Worm (Caenorhabditis elegans): Measurements from ENCODE around the gene elo-7.

elo-7 gene

DNA sequence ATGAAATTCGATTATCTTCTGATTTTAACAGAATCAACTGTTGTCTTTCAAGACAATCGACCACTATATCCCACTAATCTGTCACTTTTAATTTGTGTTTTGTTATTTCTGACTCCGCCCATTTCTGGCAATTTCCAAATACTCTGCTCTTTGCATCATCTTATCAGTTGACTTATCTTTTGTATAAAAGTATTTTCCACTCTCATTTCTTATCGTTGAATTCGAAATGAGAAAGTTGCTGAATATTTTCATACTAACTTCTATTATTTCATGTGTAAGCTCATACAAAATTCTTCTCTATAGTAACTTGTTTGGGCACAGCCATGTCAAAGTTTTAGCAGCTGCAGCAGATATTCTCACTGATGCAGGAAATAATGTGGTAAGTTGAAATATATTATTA lies 29.6 kb upstream of the elo-7 start, which contains the start of gene ugt-21:
Gene ugt-21, plus strand, starts transcription at position 212 of the 400 bp plus-strand sequence.
- TF ChIP-seq unc-39 (tag; optimal IDR thresholded peaks at IDR 0.05) (no peak), lin-32 (GFP tag; optimal IDR thresholded peaks at IDR 0.05) (no peak), mab-5 (tag; optimal IDR thresholded peaks at IDR 0.05) (no peak), nhr-2 (tag; optimal IDR thresholded peaks at IDR 0.05) (no peak), cnd-1 (tag; optimal IDR thresholded peaks at IDR 0.05) (no peak), sem-2 (GFP tag; optimal IDR thresholded peaks at IDR 0.05) (no peak), tbx-8 (GFP tag; optimal IDR thresholded peaks at IDR 0.05) (no peak), unc-62 (GFP tag; optimal IDR thresholded peaks at IDR 0.05) (no peak), elt-1 (tag; optimal IDR thresholded peaks at IDR 0.05; ENCODE audit: borderline replicate concordance, insufficient read depth) (no peak), mep-1 (tag; optimal IDR thresholded peaks at IDR 0.05) (no peak), zip-8 (tag; optimal IDR thresholded peaks at IDR 0.05) (no peak), nhr-76 (tag; optimal IDR thresholded peaks at IDR 0.05) (no peak), drap-1 (GFP tag; optimal IDR thresholded peaks at IDR 0.05) (no peak), hlh-1 (tag; optimal IDR thresholded peaks at IDR 0.05) (no peak)

DNA sequence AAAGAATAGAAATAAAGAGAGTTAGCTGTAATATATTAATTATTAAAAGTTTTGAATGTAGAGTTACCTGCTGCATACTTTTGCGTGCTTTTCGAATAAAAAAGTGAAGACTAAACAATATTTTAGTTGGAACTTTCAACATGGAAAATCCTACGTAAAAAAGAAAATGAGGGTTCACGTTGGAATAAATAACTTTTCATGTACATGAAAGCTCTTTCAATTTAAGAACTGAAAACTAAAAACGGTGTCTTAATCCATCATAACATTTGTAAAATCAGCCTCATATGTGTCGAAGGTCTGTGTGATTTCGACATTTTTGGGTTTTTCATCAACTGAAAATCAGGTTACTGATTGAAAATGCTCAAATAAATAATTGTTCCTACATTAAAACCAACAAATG lies 23.5 kb upstream of the elo-7 start, which contains the start of gene ttr-9:
Gene ttr-9, minus strand, starts transcription at position 101 of the 400 bp plus-strand sequence.
- TF ChIP-seq hlh-1 (tag; optimal IDR thresholded peaks at IDR 0.05), result no peak
- TF ChIP-seq M03D4.4 (tag; optimal IDR thresholded peaks at IDR 0.05), result no peak
- TF ChIP-seq nhr-76 (tag; optimal IDR thresholded peaks at IDR 0.05), result no peak
- no peak for TF ChIP-seq pha-4 (tag; optimal IDR thresholded peaks at IDR 0.05)
- no peak for TF ChIP-seq lin-13 (tag; optimal IDR thresholded peaks at IDR 0.05)

DNA sequence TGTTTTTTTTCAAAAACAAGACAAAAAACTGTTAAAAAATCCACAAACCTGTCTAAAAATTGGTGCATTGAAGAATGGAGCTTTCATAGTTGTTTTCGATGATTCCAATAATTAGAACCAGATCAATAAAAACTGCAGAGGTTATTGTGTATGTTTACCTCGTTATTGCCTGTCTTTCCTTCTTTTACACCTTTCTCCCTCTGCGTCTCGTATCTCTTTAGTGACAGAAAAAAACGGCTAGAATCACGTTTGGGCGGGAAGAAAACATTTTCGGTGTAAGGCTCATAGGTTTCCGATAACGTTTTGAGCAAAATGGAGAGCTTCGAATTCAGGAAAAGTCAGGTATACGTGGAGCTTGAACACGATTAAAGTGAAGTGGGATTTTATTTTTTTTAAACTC lies 21.1 kb upstream of the elo-7 start, which contains the start of gene ethe-1:
Gene ethe-1, minus strand, starts transcription at position 150 of the 400 bp plus-strand sequence.
- TF ChIP-seq mep-1 (tag; optimal IDR thresholded peaks at IDR 0.05), result no peak
- TF ChIP-seq nhr-76 (tag; optimal IDR thresholded peaks at IDR 0.05), result no peak
- TF ChIP-seq nhr-12 (tag; optimal IDR thresholded peaks at IDR 0.05), result no peak

- no peak for TF ChIP-seq ceh-39 (tag; optimal IDR thresholded peaks at IDR 0.05)
- no peak for TF ChIP-seq drap-1 (GFP tag; optimal IDR thresholded peaks at IDR 0.05)
- no peak for TF ChIP-seq bed-3 (GFP tag; optimal IDR thresholded peaks at IDR 0.05)
- TF ChIP-seq cnd-1 (tag; optimal IDR thresholded peaks at IDR 0.05), result no peak
- TF ChIP-seq nhr-12 (tag; optimal IDR thresholded peaks at IDR 0.05), result no peak
- no peak for TF ChIP-seq pha-4 (tag; optimal IDR thresholded peaks at IDR 0.05)
- no peak for TF ChIP-seq unc-39 (tag; optimal IDR thresholded peaks at IDR 0.05)
- TF ChIP-seq unc-120 (tag; optimal IDR thresholded peaks at IDR 0.05; ENCODE audit: poor library complexity, severe bottlenecking), result no peak
- no peak for TF ChIP-seq mls-2 (tag; optimal IDR thresholded peaks at IDR 0.05)
- no peak for TF ChIP-seq hlh-1 (tag; optimal IDR thresholded peaks at IDR 0.05)
- TF ChIP-seq sptf-1 (tag; optimal IDR thresholded peaks at IDR 0.05), result no peak
- TF ChIP-seq mep-1 (tag; optimal IDR thresholded peaks at IDR 0.05), result no peak
- no peak for TF ChIP-seq nhr-28 (tag; optimal IDR thresholded peaks at IDR 0.05)
- TF ChIP-seq lin-13 (tag; optimal IDR thresholded peaks at IDR 0.05), result no peak
- no peak for TF ChIP-seq lin-32 (GFP tag; optimal IDR thresholded peaks at IDR 0.05)
- no peak for TF ChIP-seq flh-1 (GFP tag; optimal IDR thresholded peaks at IDR 0.05)
- TF ChIP-seq ces-1 (GFP tag; optimal IDR thresholded peaks at IDR 0.05), result no peak
- TF ChIP-seq ham-2 (GFP tag; optimal IDR thresholded peaks at IDR 0.05), result no peak
- TF ChIP-seq nhr-76 (tag; optimal IDR thresholded peaks at IDR 0.05), result no peak
These were observed 19.3 kb upstream of the elo-7 start, which contains the start of gene C33A12.4 for ce11 chrIV:9510439-9510838. Gene C33A12.4 (minus strand): TSS chrIV:9510569.

DNA sequence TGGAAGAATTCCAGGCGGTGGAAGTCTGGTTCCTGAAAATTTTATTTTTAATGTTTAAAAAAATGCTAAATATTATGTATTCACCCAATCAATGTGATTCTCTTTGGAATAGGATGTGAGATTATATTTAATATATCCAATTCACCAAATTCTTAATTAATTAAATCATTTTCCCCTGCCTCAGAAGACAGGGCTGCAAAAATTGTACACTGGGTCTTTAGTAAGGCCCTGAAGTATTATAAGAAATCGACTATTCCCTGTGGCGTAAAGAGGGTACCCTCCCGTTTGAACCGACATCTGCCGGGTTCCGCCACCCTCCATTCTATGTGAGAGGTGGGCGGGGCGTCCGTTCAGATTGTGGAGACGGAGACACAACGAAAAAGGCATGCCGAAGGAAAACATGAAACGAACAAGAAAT lies 18.5 kb upstream of the elo-7 start:
- TF ChIP-seq lsy-2 (tag; optimal IDR thresholded peaks at IDR 0.05) (peak; percentile 1), sem-2 (GFP tag; optimal IDR thresholded peaks at IDR 0.05) (no peak), tbx-8 (GFP tag; optimal IDR thresholded peaks at IDR 0.05) (no peak), sptf-1 (tag; optimal IDR thresholded peaks at IDR 0.05) (peak; percentile 23), unc-62 (GFP tag; optimal IDR thresholded peaks at IDR 0.05) (peak; percentile 1), zip-8 (tag; optimal IDR thresholded peaks at IDR 0.05) (no peak), cnd-1 (tag; optimal IDR thresholded peaks at IDR 0.05) (peak; percentile 24), nhr-2 (tag; optimal IDR thresholded peaks at IDR 0.05) (peak; percentile 21), ceh-39 (tag; optimal IDR thresholded peaks at IDR 0.05) (peak; percentile 20), nhr-237 (tag; optimal IDR thresholded peaks at IDR 0.05) (peak; percentile 18), ceh-83 (GFP tag; optimal IDR thresholded peaks at IDR 0.05) (no peak), ceh-43 (GFP tag; optimal IDR thresholded peaks at IDR 0.05) (no peak), unc-120 (tag; optimal IDR thresholded peaks at IDR 0.05; ENCODE audit: poor library complexity, severe bottlenecking) (peak; percentile 9), ces-1 (GFP tag; optimal IDR thresholded peaks at IDR 0.05) (peak; percentile 90), mep-1 (tag; optimal IDR thresholded peaks at IDR 0.05) (peak; percentile 18), flh-1 (GFP tag; optimal IDR thresholded peaks at IDR 0.05) (peak; percentile 7), lin-32 (GFP tag; optimal IDR thresholded peaks at IDR 0.05) (no peak), pha-4 (tag; optimal IDR thresholded peaks at IDR 0.05) (peak; percentile 26), elt-3 (tag; optimal IDR thresholded peaks at IDR 0.05) (peak; percentile 33), mls-2 (tag; optimal IDR thresholded peaks at IDR 0.05) (peak; percentile 52), ham-2 (GFP tag; optimal IDR thresholded peaks at IDR 0.05) (no peak), blmp-1 (tag; optimal IDR thresholded peaks at IDR 0.05) (peak; percentile 44), elt-1 (tag; optimal IDR thresholded peaks at IDR 0.05; ENCODE audit: borderline replicate concordance, insufficient read depth) (no peak)

Measured in whole organism, mixed stage, embryonic.